Fruit fly (Drosophila melanogaster) whole organism, prepupa: ENCODE measurements around the gene CG16986.
A peak's percentile ranks its signal among the peaks of the same experiment; 100 is the strongest.

Source experiments
- Blimp-1 ChIP-seq: fragments of 200-800 bp; sonication (Bioruptor generic); optimal IDR thresholded peaks from 3 replicates; lab custom pipeline; 2017; ENCODE audit warnings: missing biosample characterization, missing genetic modification characterization, mild to moderate bottlenecking, moderate library complexity, missing genetic modification reagents
- CG10631 ChIP-seq: fragments of 200-800 bp; sonication (Bioruptor generic); optimal IDR thresholded peaks from 2 replicates; lab custom pipeline; 2016; ENCODE audit warnings: missing biosample characterization, missing genetic modification characterization
- CG10669 ChIP-seq: fragments of 200-800 bp; sonication (Bioruptor generic); optimal IDR thresholded peaks from 3 replicates; lab custom pipeline; 2018; ENCODE audit warnings: missing biosample characterization, mild to moderate bottlenecking, missing genetic modification characterization, moderate library complexity
- CG11294 ChIP-seq: fragments of 200-800 bp; sonication (Bioruptor generic); IDR thresholded peaks from 2 replicates; pipeline ENCODE4 v1.3.6; 2022; ENCODE audit warnings: missing biosample characterization, missing genetic modification characterization
- CG11762 ChIP-seq: fragments of 200-800 bp; sonication (Bioruptor generic); optimal IDR thresholded peaks from 3 replicates; lab custom pipeline; 2016; ENCODE audit warnings: missing biosample characterization, missing genetic modification characterization; ENCODE audit not compliant: insufficient read depth
- CG11902 ChIP-seq: fragments of 200-800 bp; sonication (Bioruptor generic); optimal IDR thresholded peaks from 3 replicates; lab custom pipeline; 2016; ENCODE audit warnings: missing biosample characterization, missing genetic modification characterization
- CG1621 ChIP-seq: fragments of 200-800 bp; sonication (Bioruptor generic); optimal IDR thresholded peaks from 3 replicates; lab custom pipeline; 2018; ENCODE audit warnings: missing biosample characterization, mild to moderate bottlenecking, missing genetic modification characterization
- CG3032 ChIP-seq: fragments of 200-800 bp; optimal IDR thresholded peaks from 2 replicates; lab custom pipeline; 2019; ENCODE audit warnings: missing biosample characterization, mild to moderate bottlenecking, missing genetic modification characterization, moderate library complexity
- CG32006 ChIP-seq: fragments of 200-800 bp; sonication (Bioruptor generic); optimal IDR thresholded peaks from 3 replicates; lab custom pipeline; 2017; ENCODE audit warnings: missing biosample characterization, mild to moderate bottlenecking, missing genetic modification characterization
- CG34406 ChIP-seq: fragments of 200-800 bp; sonication (Bioruptor generic); optimal IDR thresholded peaks from 3 replicates; lab custom pipeline; 2016; ENCODE audit warnings: missing biosample characterization, missing genetic modification characterization
- CG4318 ChIP-seq: fragments of 200-800 bp; sonication (Bioruptor generic); optimal IDR thresholded peaks from 3 replicates; lab custom pipeline; 2017; ENCODE audit warnings: missing biosample characterization, mild to moderate bottlenecking, missing genetic modification characterization
- CG6163 ChIP-seq: fragments of 200-800 bp; sonication (Bioruptor generic); IDR thresholded peaks from 3 replicates; pipeline ENCODE4 v1.3.6; 2022; ENCODE audit warnings: missing biosample characterization, missing genetic modification characterization
- CG6276 ChIP-seq: fragments of 200-800 bp; sonication (Bioruptor generic); optimal IDR thresholded peaks from 2 replicates; lab custom pipeline; 2017; ENCODE audit warnings: missing biosample characterization, mild to moderate bottlenecking, missing genetic modification characterization
- CG6808 ChIP-seq: fragments of 200-800 bp; sonication (Bioruptor generic); optimal IDR thresholded peaks from 3 replicates; lab custom pipeline; 2017; ENCODE audit warnings: missing biosample characterization, missing genetic modification characterization, mild to moderate bottlenecking, moderate library complexity, missing genetic modification reagents
- CG6854 ChIP-seq: fragments of 200-800 bp; sonication (Bioruptor generic); optimal IDR thresholded peaks from 2 replicates; lab custom pipeline; 2017; ENCODE audit warnings: missing biosample characterization, mild to moderate bottlenecking, missing genetic modification characterization
- CG7368 ChIP-seq: fragments of 200-800 bp; sonication (Bioruptor generic); optimal IDR thresholded peaks from 3 replicates; lab custom pipeline; 2016; ENCODE audit warnings: missing biosample characterization, missing genetic modification characterization
- CG8119 ChIP-seq: fragments of 200-800 bp; sonication (Bioruptor generic); IDR thresholded peaks from 3 replicates; pipeline ENCODE4 v1.3.6; 2022; ENCODE audit warnings: missing biosample characterization, missing genetic modification characterization
- CG8319 ChIP-seq: fragments of 200-800 bp; sonication (Bioruptor generic); optimal IDR thresholded peaks from 3 replicates; lab custom pipeline; 2016; ENCODE audit warnings: missing biosample characterization, missing genetic modification characterization
- CG8632 ChIP-seq: fragments of 200-800 bp; sonication (Bioruptor generic); optimal IDR thresholded peaks from 3 replicates; lab custom pipeline; 2016; ENCODE audit warnings: missing biosample characterization, missing genetic modification characterization
- Eip78C ChIP-seq: fragments of 200-800 bp; sonication (Bioruptor generic); peaks from one replicate; lab custom pipeline; 2016; ENCODE audit warnings: missing biosample characterization, missing genetic modification characterization
- Eip93F ChIP-seq: fragments of 200-800 bp; sonication (Bioruptor generic); optimal IDR thresholded peaks from 2 replicates; lab custom pipeline; 2016; ENCODE audit warnings: missing biosample characterization, mild to moderate bottlenecking, missing genetic modification characterization
- Ets96B ChIP-seq: fragments of 200-800 bp; optimal IDR thresholded peaks from 2 replicates; lab custom pipeline; 2019; ENCODE audit warnings: missing biosample characterization, mild to moderate bottlenecking, missing genetic modification characterization, moderate library complexity
- Hr38 ChIP-seq: sonication (Bioruptor generic); optimal IDR thresholded peaks from 2 replicates; lab custom pipeline; 2016; ENCODE audit warnings: missing biosample characterization, missing genetic modification characterization
- Hr39 ChIP-seq: fragments of 200-800 bp; sonication (Bioruptor generic); optimal IDR thresholded peaks from 2 replicates; lab custom pipeline; 2016; ENCODE audit warnings: missing biosample characterization, missing genetic modification characterization
- Hr4 ChIP-seq: fragments of 200-800 bp; sonication (Bioruptor generic); optimal IDR thresholded peaks from 3 replicates; lab custom pipeline; 2016; ENCODE audit warnings: missing biosample characterization, missing genetic modification characterization
- Met ChIP-seq: fragments of 200-800 bp; sonication (Bioruptor generic); optimal IDR thresholded peaks from 3 replicates; lab custom pipeline; 2016; ENCODE audit warnings: missing biosample characterization, missing genetic modification characterization
- OdsH ChIP-seq: fragments of 200-800 bp; sonication (Bioruptor generic); optimal IDR thresholded peaks from 3 replicates; lab custom pipeline; 2016; ENCODE audit warnings: missing biosample characterization, missing genetic modification characterization
- Smox ChIP-seq: fragments of 200-800 bp; sonication (Bioruptor generic); optimal IDR thresholded peaks from 3 replicates; lab custom pipeline; 2016; ENCODE audit warnings: missing biosample characterization, missing genetic modification characterization
- Sox102F ChIP-seq: fragments of 200-800 bp; sonication (Bioruptor generic); optimal IDR thresholded peaks from 2 replicates; lab custom pipeline; 2016; ENCODE audit warnings: missing biosample characterization, mild to moderate bottlenecking, missing genetic modification characterization
- Sox14 ChIP-seq: fragments of 200-800 bp; sonication (Bioruptor generic); optimal IDR thresholded peaks from 3 replicates; lab custom pipeline; 2016; ENCODE audit warnings: missing biosample characterization, missing genetic modification characterization
- Sox15 ChIP-seq: fragments of 200-800 bp; sonication (Bioruptor generic); optimal IDR thresholded peaks from 3 replicates; lab custom pipeline; 2016; ENCODE audit warnings: missing biosample characterization, missing genetic modification characterization
- achi ChIP-seq: fragments of 200-800 bp; sonication (Bioruptor generic); optimal IDR thresholded peaks from 3 replicates; lab custom pipeline; 2016; ENCODE audit warnings: missing biosample characterization, missing genetic modification characterization
- acj6 ChIP-seq: fragments of 200-800 bp; sonication (Bioruptor generic); optimal IDR thresholded peaks from 3 replicates; lab custom pipeline; 2016; ENCODE audit warnings: missing biosample characterization, missing genetic modification characterization
- cyc ChIP-seq: fragments of 200-800 bp; sonication (Bioruptor generic); optimal IDR thresholded peaks from 3 replicates; lab custom pipeline; 2016; ENCODE audit warnings: missing biosample characterization, missing genetic modification characterization
- fd85E ChIP-seq: fragments of 200-800 bp; sonication (Bioruptor generic); optimal IDR thresholded peaks from 3 replicates; lab custom pipeline; 2016; ENCODE audit warnings: missing biosample characterization, missing genetic modification characterization
- fkh ChIP-seq: fragments of 200-800 bp; sonication (Bioruptor generic); optimal IDR thresholded peaks from 3 replicates; lab custom pipeline; 2017; ENCODE audit warnings: missing biosample characterization, mild to moderate bottlenecking, missing genetic modification characterization, moderate library complexity
- lz ChIP-seq: fragments of 200-800 bp; sonication (Bioruptor generic); optimal IDR thresholded peaks from 3 replicates; lab custom pipeline; 2016; ENCODE audit warnings: missing biosample characterization, missing genetic modification characterization
- net ChIP-seq: fragments of 200-800 bp; sonication (Bioruptor generic); optimal IDR thresholded peaks from 3 replicates; lab custom pipeline; 2016; ENCODE audit warnings: missing biosample characterization, missing genetic modification characterization
- pdm3 ChIP-seq: fragments of 200-800 bp; sonication (Bioruptor generic); optimal IDR thresholded peaks from 3 replicates; lab custom pipeline; 2016; ENCODE audit warnings: missing biosample characterization, missing genetic modification characterization
- salr ChIP-seq, 2 experiments: fragments of 200-800 bp; sonication (Bioruptor generic); optimal IDR thresholded peaks; 3 replicates each; lab custom pipeline; 2016 to 2018; ENCODE audit warnings: missing biosample characterization in 2 of 2, missing genetic modification characterization in 2 of 2, mild to moderate bottlenecking in 1 of 2
- spab ChIP-seq: fragments of 200-800 bp; sonication (Bioruptor generic); optimal IDR thresholded peaks from 2 replicates; lab custom pipeline; 2017; ENCODE audit warnings: missing biosample characterization, mild to moderate bottlenecking, missing genetic modification characterization, missing genetic modification reagents
- ss ChIP-seq, 2 experiments: fragments of 200-800 bp; sonication (Bioruptor generic); optimal IDR thresholded peaks; 2 replicates in 1 of 2; 3 replicates in 1 of 2; lab custom pipeline; 2017 to 2018; ENCODE audit warnings: mild to moderate bottlenecking in 2 of 2, missing biosample characterization in 2 of 2, missing genetic modification characterization in 2 of 2, moderate library complexity in 1 of 2
- svp ChIP-seq: fragments of 200-800 bp; sonication (Bioruptor generic); peaks from one replicate; lab custom pipeline; 2016; ENCODE audit warnings: missing biosample characterization, missing genetic modification characterization
- topi ChIP-seq: fragments of 200-800 bp; sonication (Bioruptor generic); optimal IDR thresholded peaks from 3 replicates; lab custom pipeline; 2016; ENCODE audit warnings: missing biosample characterization, missing genetic modification characterization
- vri ChIP-seq: fragments of 200-800 bp; sonication (Bioruptor generic); optimal IDR thresholded peaks from 3 replicates; lab custom pipeline; 2016; ENCODE audit warnings: missing biosample characterization, mild to moderate bottlenecking, missing genetic modification characterization

Gene CG16986

dm6 chr3L:2634929-2635799 lies 35.0 kb downstream of the CG16986 start (continued):
- peak; percentile 48 for TF ChIP-seq CG3032
- TF ChIP-seq lz, result peak; percentile 84
- peak; percentile 76 for TF ChIP-seq Sox14 (GFP tag; lab: Kevin White, UChicago)
- peak; percentile 68 for TF ChIP-seq CG1621 (tag; lab: Kevin White, UChicago)
- TF ChIP-seq spab (GFP tag; lab: Kevin White, UChicago), result peak; percentile 16
- TF ChIP-seq CG6163 (GFP tag; lab: Robert Waterston, UW), result peak; percentile 93
- TF ChIP-seq fd85E (GFP tag; lab: Kevin White, UChicago), result peak; percentile 64
- peak; percentile 61 for TF ChIP-seq CG7368
- peak; percentile 94 for TF ChIP-seq Eip78C
- no peak for TF ChIP-seq CG8119
- peak; percentile 77 for TF ChIP-seq pdm3 (GFP tag; lab: Kevin White, UChicago)
- no peak for TF ChIP-seq CG11902 (GFP tag; lab: Kevin White, UChicago)
- peak; percentile 67 for TF ChIP-seq CG8632 (GFP tag; lab: Kevin White, UChicago)
- TF ChIP-seq, all 60 proteins: peak for 52

- TF ChIP-seq CG32006 (GFP tag; lab: Kevin White, UChicago) (no peak), CG11902 (GFP tag; lab: Kevin White, UChicago) (peak; percentile 16), CG7368 (peak; percentile 21), ss (GFP tag; optimal IDR thresholded peaks at IDR 0.05; lab: Kevin White, UChicago) (peak in 1 of 2 experiments; percentile 36), CG6276 (GFP tag; lab: Kevin White, UChicago) (no peak), Sox14 (GFP tag; lab: Kevin White, UChicago) (no peak), CG8632 (GFP tag; lab: Kevin White, UChicago) (peak; percentile 42), Hr39 (GFP tag; lab: Kevin White, UChicago) (peak; percentile 11), salr (GFP tag; optimal IDR thresholded peaks at IDR 0.05; lab: Kevin White, UChicago) (no peak), CG6854 (GFP tag; lab: Kevin White, UChicago) (no peak), spab (GFP tag; lab: Kevin White, UChicago) (peak; percentile 49), OdsH (GFP tag; lab: Kevin White, UChicago) (peak; percentile 70), Ets96B (tag; lab: Kevin White, UChicago) (peak; percentile 61), Sox15 (GFP tag; lab: Kevin White, UChicago) (peak; percentile 9), CG11294 (GFP tag; lab: Robert Waterston, UW) (peak; percentile 46; the same call in 1 of the 2 replicates), Sox102F (GFP tag; lab: Kevin White, UChicago) (peak; percentile 18), cyc (GFP tag; lab: Kevin White, UChicago) (no peak), fkh (no peak), CG6163 (GFP tag; lab: Robert Waterston, UW) (peak; percentile 78), vri (GFP tag; lab: Kevin White, UChicago) (peak; percentile 12), acj6 (GFP tag; lab: Kevin White, UChicago) (peak; percentile 39), Eip78C (peak; percentile 82), CG6808 (GFP tag; lab: Kevin White, UChicago) (no peak), CG10631 (GFP tag; lab: Kevin White, UChicago) (no peak), CG34406 (GFP tag; lab: Kevin White, UChicago) (peak; percentile 67), Hr38 (GFP tag; lab: Kevin White, UChicago) (no peak), svp (GFP tag; lab: Kevin White, UChicago) (peak; percentile 59), fd85E (GFP tag; lab: Kevin White, UChicago) (no peak), CG11762 (GFP tag; lab: Kevin White, UChicago) (peak; percentile 9), topi (GFP tag; lab: Kevin White, UChicago) (peak; percentile 46), Met (GFP tag; lab: Kevin White, UChicago) (peak; percentile 40), net (GFP tag; lab: Kevin White, UChicago) (peak; percentile 37), Hr4 (GFP tag; lab: Kevin White, UChicago) (peak; percentile 38), Eip93F (no peak), CG10669 (no peak), CG4318 (no peak), CG8319 (GFP tag; lab: Kevin White, UChicago) (peak; percentile 30), achi (GFP tag; lab: Kevin White, UChicago) (peak; percentile 44), Smox (GFP tag; lab: Kevin White, UChicago) (no peak), Blimp-1 (GFP tag; lab: Kevin White, UChicago) (no peak)
Observed at dm6 chr3L:2636023-2636968, 36.2 kb downstream of the CG16986 start.
